Worm (Caenorhabditis elegans): Measurements from ENCODE around the gene elo-3.

Gene elo-3

DNA sequence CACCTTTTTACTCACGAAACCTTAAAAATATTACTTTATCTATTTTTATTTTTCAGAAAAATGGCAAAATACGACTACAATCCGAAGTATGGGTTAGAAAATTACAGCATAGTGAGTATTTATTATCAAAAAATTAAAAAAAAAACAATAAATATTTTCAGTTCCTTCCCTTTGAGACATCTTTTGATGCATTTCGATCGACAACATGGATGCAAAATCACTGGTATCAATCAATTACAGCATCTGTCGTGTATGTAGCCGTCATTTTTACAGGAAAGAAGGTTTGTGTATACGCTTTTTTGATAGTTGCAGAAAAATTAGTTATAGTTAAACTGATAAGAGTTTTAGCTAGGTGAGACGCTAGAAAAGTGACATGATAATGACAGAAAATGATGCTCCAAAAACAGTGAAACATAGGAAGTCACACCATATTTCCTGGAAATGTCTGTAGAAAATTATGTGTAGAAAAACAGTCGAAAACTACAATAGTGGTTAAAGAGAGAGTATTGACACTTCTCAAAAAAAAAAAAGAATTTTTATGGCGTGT, at the start of gene elo-3:
elo-3 (plus strand) TSS at position 51 of the 547 bp plus-strand sequence.
- TF ChIP-seq Y22D7AL.16 (tag; optimal IDR thresholded peaks at IDR 0.05) (no peak), npax-4 (tag; optimal IDR thresholded peaks at IDR 0.05) (no peak), pha-4 (tag; optimal IDR thresholded peaks at IDR 0.05) (no peak), dve-1 (tag; optimal IDR thresholded peaks at IDR 0.05) (no peak)

DNA sequence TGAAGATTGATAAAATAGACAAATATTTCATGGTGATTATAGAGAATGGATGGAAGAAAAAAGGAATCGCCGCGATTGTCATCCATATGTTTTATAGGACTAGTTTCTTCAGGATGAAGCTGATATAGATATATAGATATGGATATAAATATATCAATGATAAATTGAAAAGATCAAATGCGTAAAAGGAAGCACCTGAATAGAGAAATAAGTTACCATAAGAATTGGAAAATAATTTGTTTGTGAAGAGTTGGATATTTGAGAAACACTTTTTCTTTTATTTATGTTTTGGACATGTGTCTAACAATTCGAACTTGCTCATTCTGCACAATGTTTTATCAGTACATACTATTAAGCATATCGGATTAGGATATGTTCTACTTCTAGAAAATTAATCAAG, 49.5 kb upstream of the elo-3 start, which contains the start of gene C42D4.13:
C42D4.13 (minus strand) TSS at position 101 of the 400 bp plus-strand sequence.
- TF ChIP-seq pag-3 (tag; optimal IDR thresholded peaks at IDR 0.05; ENCODE audit: borderline replicate concordance) = no peak
- TF ChIP-seq zip-5 (tag; optimal IDR thresholded peaks at IDR 0.05) = no peak
- TF ChIP-seq dmd-4 (tag; optimal IDR thresholded peaks at IDR 0.05; ENCODE audit: borderline replicate concordance) = no peak
- no peak for TF ChIP-seq npax-4 (tag; optimal IDR thresholded peaks at IDR 0.05)
- no peak for TF ChIP-seq F13H6.1 (tag; optimal IDR thresholded peaks at IDR 0.05)
- no peak for TF ChIP-seq ceh-48 (tag; optimal IDR thresholded peaks at IDR 0.05)
- no peak for TF ChIP-seq K09A11.1 (tag; optimal IDR thresholded peaks at IDR 0.05; ENCODE audit: insufficient read depth)
- TF ChIP-seq ceh-14 (tag; optimal IDR thresholded peaks at IDR 0.05) = no peak
- no peak for TF ChIP-seq eyg-1 (tag; optimal IDR thresholded peaks at IDR 0.05)
- TF ChIP-seq C08G9.2 (tag; optimal IDR thresholded peaks at IDR 0.05) = no peak
- no peak for TF ChIP-seq che-1 (tag; optimal IDR thresholded peaks at IDR 0.05)
- TF ChIP-seq ceh-18 (tag; optimal IDR thresholded peaks at IDR 0.05) = no peak
- TF ChIP-seq ztf-16 (tag; optimal IDR thresholded peaks at IDR 0.05) = no peak

DNA sequence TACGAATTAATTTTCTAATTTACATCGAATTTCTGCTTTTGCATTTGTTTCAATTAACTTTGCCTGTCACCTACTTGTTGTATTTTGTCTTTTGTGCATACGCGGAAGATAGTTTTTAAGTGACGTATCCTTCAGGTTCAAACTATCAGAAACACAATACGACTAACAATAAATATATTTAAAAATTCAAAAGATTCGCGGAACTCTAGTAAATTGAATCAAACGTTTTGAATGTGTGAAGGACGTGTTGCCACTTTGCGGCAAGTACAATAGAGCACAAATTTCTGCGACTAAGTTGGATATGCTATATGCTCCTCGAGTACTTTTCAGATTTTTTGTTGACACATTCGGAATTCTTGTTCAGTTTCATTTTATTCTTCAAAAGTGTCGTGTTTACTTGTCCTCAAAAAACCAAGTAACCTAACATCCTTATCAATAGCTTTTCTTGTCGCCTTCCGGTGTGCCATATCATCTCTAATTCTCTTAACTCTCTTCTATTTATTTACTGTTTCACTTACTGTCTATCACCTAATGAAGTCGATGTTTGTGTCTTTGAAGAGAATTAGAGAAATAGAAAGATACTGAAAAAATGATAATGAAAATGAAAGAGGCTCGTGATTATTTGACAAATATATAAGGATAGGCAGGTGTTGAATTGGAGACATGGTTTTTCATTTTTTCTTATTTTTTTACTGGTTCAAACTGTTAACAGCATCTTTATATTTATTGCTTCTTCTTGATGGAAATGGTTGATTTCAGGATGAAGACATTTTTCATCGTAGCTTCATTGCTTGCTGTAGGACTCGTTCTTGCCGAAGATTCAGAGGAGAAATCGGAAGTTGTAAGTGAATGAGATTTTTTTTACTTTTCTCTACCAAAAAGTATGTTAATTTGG, 48.7 kb upstream of the elo-3 start, which contains the start of gene srlf-7:
srlf-7 (plus strand) TSS at position 760 of the 895 bp plus-strand sequence.
- TF ChIP-seq ceh-6 (GFP tag; optimal IDR thresholded peaks at IDR 0.05) (no peak), elt-2 (tag; optimal IDR thresholded peaks at IDR 0.05) (peak; percentile 88), pqm-1 (tag; optimal IDR thresholded peaks at IDR 0.05) (peak; percentile 27), unc-42 (tag; optimal IDR thresholded peaks at IDR 0.05) (peak; percentile 44), ceh-48 (tag; optimal IDR thresholded peaks at IDR 0.05) (no peak), pros-1 (tag; optimal IDR thresholded peaks at IDR 0.05) (no peak), elt-4 (tag; optimal IDR thresholded peaks at IDR 0.05) (no peak)

DNA sequence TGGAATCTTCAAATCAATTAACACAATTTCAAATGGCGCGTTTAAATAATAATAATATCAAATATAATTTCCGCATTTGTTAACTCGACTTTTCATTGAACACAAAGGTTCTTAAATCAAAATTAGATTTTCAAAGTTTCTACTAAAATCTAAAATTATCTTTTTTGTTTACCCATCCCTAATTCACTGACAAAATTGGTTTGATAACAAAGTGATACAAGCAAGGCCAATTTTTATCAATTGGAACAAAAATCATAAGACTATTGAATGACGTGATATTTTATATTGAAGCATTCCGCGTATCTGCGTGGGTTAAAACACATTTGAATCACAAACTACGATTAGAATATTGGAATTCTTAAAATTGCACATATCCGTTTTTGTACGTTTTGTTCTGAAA, 47.1 kb upstream of the elo-3 start:
- TF ChIP-seq sox-2 (GFP tag; IDR thresholded peaks at IDR 0.05) (no peak), unc-42 (tag; optimal IDR thresholded peaks at IDR 0.05) (no peak), pqm-1 (tag; optimal IDR thresholded peaks at IDR 0.05) (no peak), elt-4 (tag; optimal IDR thresholded peaks at IDR 0.05) (no peak), ceh-22 (tag; optimal IDR thresholded peaks at IDR 0.05) (no peak), elt-2 (tag; optimal IDR thresholded peaks at IDR 0.05) (peak; percentile 49)

DNA sequence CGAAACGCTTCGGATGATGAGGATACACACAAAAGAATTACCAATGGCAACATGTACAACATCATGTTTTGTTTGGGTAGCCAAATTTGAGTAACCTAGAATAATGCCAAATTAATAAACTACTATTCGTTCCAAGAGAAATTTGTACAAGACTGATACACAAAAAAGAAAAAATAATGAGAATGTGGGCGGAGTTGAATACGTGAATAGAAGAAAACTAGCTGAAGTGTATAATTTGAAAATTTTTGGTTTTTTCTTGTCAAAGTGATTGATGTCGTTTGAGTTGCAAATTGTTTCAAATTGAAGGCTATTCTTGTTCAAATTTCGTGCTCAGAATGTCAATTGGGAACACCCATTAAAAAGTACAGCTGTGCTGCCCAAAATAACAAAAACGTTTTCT, 45.8 kb upstream of the elo-3 start, which contains the start of gene R13A1.5:
R13A1.5 (minus strand) TSS at position 101 of the 400 bp plus-strand sequence.
- TF ChIP-seq ama-1 (optimal IDR thresholded peaks at IDR 0.05) = no peak
- TF ChIP-seq ceh-45 (GFP tag; IDR thresholded peaks at IDR 0.05) = no peak
- no peak for TF ChIP-seq rnt-1 (tag; optimal IDR thresholded peaks at IDR 0.05)
- no peak for TF ChIP-seq ceh-34 (tag; optimal IDR thresholded peaks at IDR 0.05)
- TF ChIP-seq sox-4 (tag; optimal IDR thresholded peaks at IDR 0.05) = no peak
- no peak for TF ChIP-seq C08G9.2 (tag; optimal IDR thresholded peaks at IDR 0.05)
- TF ChIP-seq pax-1 (tag; optimal IDR thresholded peaks at IDR 0.05) = no peak
- TF ChIP-seq ceh-9 (tag; optimal IDR thresholded peaks at IDR 0.05) = no peak
- TF ChIP-seq ceh-48 (tag; optimal IDR thresholded peaks at IDR 0.05) = no peak
- TF ChIP-seq nfya-1 (tag; optimal IDR thresholded peaks at IDR 0.05) = no peak

Data from whole organism, late embryonic.